Worm (Caenorhabditis elegans): ENCODE data around the gene F53F4.1.

ce11 chrV:13624424-13624823 lies 39.8 kb downstream of the F53F4.1 start, which contains the start of gene F53F4.11:
- TF ChIP-seq ama-1 (optimal IDR thresholded peaks at IDR 0.05) (no peak), pag-3 (tag; optimal IDR thresholded peaks at IDR 0.05; ENCODE audit: borderline replicate concordance, insufficient read depth) (no peak), nhr-19 (GFP tag; conservative IDR thresholded peaks at IDR 0.05) (no peak), egl-27 (tag; optimal IDR thresholded peaks at IDR 0.05) (no peak), nhr-71 (tag; optimal IDR thresholded peaks at IDR 0.05) (no peak), lin-13 (GFP tag; optimal IDR thresholded peaks at IDR 0.05) (no peak), ceh-88 (GFP tag; IDR thresholded peaks at IDR 0.05) (no peak), unc-130 (tag; optimal IDR thresholded peaks at IDR 0.05) (no peak)

Data from whole organism, L1 larva.